Fruit fly (Drosophila melanogaster) whole organism, wandering third instar larva: Measurements from ENCODE around the gene daw.

Experiments used
- Abd-B ChIP-seq: fragments of >200 bp; optimal IDR thresholded peaks from 2 replicates; lab custom pipeline; 2017; ENCODE audit warnings: missing biosample characterization, missing genetic modification characterization
- CG32264 ChIP-seq: fragments of 200-800 bp; sonication (Bioruptor generic); optimal IDR thresholded peaks from 2 replicates; lab custom pipeline; 2016; ENCODE audit warnings: missing biosample characterization, missing genetic modification characterization
- CG9705 ChIP-seq: fragments of 200-800 bp; sonication (Bioruptor generic); optimal IDR thresholded peaks from 2 replicates; lab custom pipeline; 2018; ENCODE audit warnings: missing biosample characterization, mild to moderate bottlenecking, missing genetic modification characterization
- CrebA ChIP-seq: fragments of 200-800 bp; sonication (Bioruptor generic); optimal IDR thresholded peaks from 2 replicates; lab custom pipeline; 2016; ENCODE audit warnings: missing biosample characterization, mild to moderate bottlenecking, missing genetic modification characterization, borderline replicate concordance
- Dfd ChIP-seq: fragments of >200 bp; optimal IDR thresholded peaks from 2 replicates; lab custom pipeline; 2017; ENCODE audit warnings: missing biosample characterization, missing genetic modification characterization
- Dif ChIP-seq: fragments of 200-275, 200-300 bp; sonication (Bioruptor generic); optimal IDR thresholded peaks from 2 replicates; lab custom pipeline; 2018; ENCODE audit warnings: missing biosample characterization, missing genetic modification characterization; ENCODE audit not compliant: partially characterized antibody
- GATAd ChIP-seq: sonication (Bioruptor generic); optimal IDR thresholded peaks from 2 replicates; lab custom pipeline; 2016; ENCODE audit warnings: missing biosample characterization, missing genetic modification characterization
- HLH106 ChIP-seq: fragments of 200-800 bp; optimal IDR thresholded peaks from 3 replicates; lab custom pipeline; 2019; ENCODE audit warnings: missing biosample characterization, mild to moderate bottlenecking, missing genetic modification characterization, moderate library complexity
- Hnf4 ChIP-seq: fragments of 200-800 bp; sonication (Bioruptor generic); optimal IDR thresholded peaks from 2 replicates; lab custom pipeline; 2016; ENCODE audit warnings: missing biosample characterization, mild to moderate bottlenecking, missing genetic modification characterization
- Hr78 ChIP-seq: fragments of >200 bp; optimal IDR thresholded peaks from 2 replicates; lab custom pipeline; 2017; ENCODE audit warnings: missing biosample characterization, missing genetic modification characterization
- Hr83 ChIP-seq: fragments of 200-300 bp; sonication (Bioruptor generic); optimal IDR thresholded peaks from 2 replicates; lab custom pipeline; 2016; ENCODE audit warnings: missing biosample characterization, mild to moderate bottlenecking, missing genetic modification characterization, moderate library complexity; ENCODE audit not compliant: poor library complexity, severe bottlenecking
- Jra ChIP-seq: sonication (Bioruptor generic); optimal IDR thresholded peaks from 2 replicates; lab custom pipeline; 2016; ENCODE audit warnings: missing biosample characterization, missing genetic modification characterization
- Mio ChIP-seq: sonication (Bioruptor generic); optimal IDR thresholded peaks from 2 replicates; lab custom pipeline; 2016; ENCODE audit warnings: missing biosample characterization, missing genetic modification characterization
- Myc ChIP-seq: fragments of >200 bp; optimal IDR thresholded peaks from 2 replicates; lab custom pipeline; 2017
- N ChIP-seq: fragments of >200 bp; optimal IDR thresholded peaks from 2 replicates; lab custom pipeline; 2018; ENCODE audit warnings: missing biosample characterization, missing external identifiers, missing genetic modification characterization
- OdsH ChIP-seq: fragments of 200-800 bp; sonication (Bioruptor generic); optimal IDR thresholded peaks from 2 replicates; lab custom pipeline; 2016; ENCODE audit warnings: missing biosample characterization, mild to moderate bottlenecking, missing genetic modification characterization
- Rel ChIP-seq, 2 experiments: fragments of 200-800 bp; sonication (Bioruptor generic) in 1 of 2; optimal IDR thresholded peaks; 2 replicates in 1 of 2; 3 replicates in 1 of 2; lab custom pipeline; 2016 to 2019; ENCODE audit warnings: mild to moderate bottlenecking in 2 of 2, missing biosample characterization in 2 of 2, missing genetic modification characterization in 2 of 2, moderate library complexity in 1 of 2
- Sp1 ChIP-seq: fragments of 200-800 bp; sonication (Bioruptor generic); optimal IDR thresholded peaks from 3 replicates; lab custom pipeline; 2019; ENCODE audit warnings: missing biosample characterization, mild to moderate bottlenecking, missing genetic modification characterization, moderate library complexity
- Vsx2 ChIP-seq: fragments of 200-300, 225-300 bp; sonication (Bioruptor generic); optimal IDR thresholded peaks from 2 replicates; lab custom pipeline; 2018; ENCODE audit warnings: missing biosample characterization, missing genetic modification characterization; ENCODE audit not compliant: partially characterized antibody
- br ChIP-seq: fragments of 200-800 bp; sonication (Bioruptor generic); optimal IDR thresholded peaks from 2 replicates; lab custom pipeline; 2016; ENCODE audit warnings: missing biosample characterization, missing genetic modification characterization
- brk ChIP-seq: fragments of 200-800 bp; sonication (Bioruptor generic); optimal IDR thresholded peaks from 2 replicates; lab custom pipeline; 2016; ENCODE audit warnings: missing biosample characterization, mild to moderate bottlenecking, missing genetic modification characterization
- dl ChIP-seq, 2 experiments: fragments of 175-275, 200-275 bp in 1 of 2; fragments of 200-275 bp in 1 of 2; sonication (Bioruptor generic); optimal IDR thresholded peaks; lab custom pipeline; 2018; ENCODE audit warnings: mild to moderate bottlenecking in 2 of 2, missing biosample characterization in 2 of 2, missing genetic modification characterization in 2 of 2, moderate library complexity in 2 of 2; ENCODE audit not compliant: partially characterized antibody in 2 of 2, insufficient read depth in 1 of 2
- dmrt93B ChIP-seq: fragments of 200-800 bp; sonication (Bioruptor generic); optimal IDR thresholded peaks from 2 replicates; lab custom pipeline; 2018; ENCODE audit warnings: missing biosample characterization, mild to moderate bottlenecking, missing genetic modification characterization
- dsf ChIP-seq: sonication (Bioruptor generic); optimal IDR thresholded peaks from 2 replicates; lab custom pipeline; 2016; ENCODE audit warnings: missing biosample characterization, missing genetic modification characterization, borderline replicate concordance
- ey ChIP-seq: fragments of 200-800 bp; sonication (Bioruptor generic); optimal IDR thresholded peaks from 2 replicates; lab custom pipeline; 2016; ENCODE audit warnings: missing biosample characterization, missing genetic modification characterization
- foxo ChIP-seq, 2 experiments: fragments of 200-800 bp; sonication (Bioruptor generic); optimal IDR thresholded peaks; 2 replicates in 1 of 2; 3 replicates in 1 of 2; lab custom pipeline; 2016 to 2017; ENCODE audit warnings: missing biosample characterization in 2 of 2, missing genetic modification characterization in 2 of 2
- fru ChIP-seq: fragments of 200-800 bp; sonication (Bioruptor generic); optimal IDR thresholded peaks from 3 replicates; lab custom pipeline; 2016; ENCODE audit warnings: missing biosample characterization, mild to moderate bottlenecking, missing genetic modification characterization
- h ChIP-seq: fragments of 200-800 bp; sonication (Bioruptor generic); optimal IDR thresholded peaks from 3 replicates; lab custom pipeline; 2016; ENCODE audit warnings: missing biosample characterization, mild to moderate bottlenecking, missing genetic modification characterization
- jim ChIP-seq: fragments of 175-275, 200-325 bp; sonication (Bioruptor generic); optimal IDR thresholded peaks from 2 replicates; lab custom pipeline; 2016; ENCODE audit warnings: missing biosample characterization, mild to moderate bottlenecking, missing genetic modification characterization
- lola ChIP-seq: fragments of >200 bp; optimal IDR thresholded peaks from 2 replicates; lab custom pipeline; 2017; ENCODE audit warnings: missing biosample characterization, missing genetic modification characterization
- pan ChIP-seq: fragments of >200 bp; optimal IDR thresholded peaks from 2 replicates; lab custom pipeline; 2017
- psq ChIP-seq: fragments of 200-800 bp; sonication (Bioruptor generic); optimal IDR thresholded peaks from 3 replicates; lab custom pipeline; 2017; ENCODE audit warnings: missing biosample characterization, mild to moderate bottlenecking, missing genetic modification characterization, moderate library complexity
- rgr ChIP-seq: fragments of 200-800 bp; sonication (Bioruptor generic); optimal IDR thresholded peaks from 3 replicates; lab custom pipeline; 2016; ENCODE audit warnings: missing biosample characterization, mild to moderate bottlenecking, missing genetic modification characterization
- sage ChIP-seq: fragments of 200-800 bp; sonication (Bioruptor generic); optimal IDR thresholded peaks from 2 replicates; lab custom pipeline; 2016; ENCODE audit warnings: missing biosample characterization, mild to moderate bottlenecking, missing genetic modification characterization
- sv ChIP-seq: fragments of 200-800 bp; sonication (Bioruptor generic); optimal IDR thresholded peaks from 3 replicates; lab custom pipeline; 2016; ENCODE audit warnings: missing biosample characterization, missing genetic modification characterization
- tai ChIP-seq: sonication (Bioruptor generic); optimal IDR thresholded peaks from 2 replicates; lab custom pipeline; 2016; ENCODE audit warnings: missing biosample characterization, missing genetic modification characterization
- usp ChIP-seq: fragments of >200 bp; optimal IDR thresholded peaks from 2 replicates; lab custom pipeline; 2017; ENCODE audit warnings: missing biosample characterization, missing genetic modification characterization
- woc ChIP-seq: sonication (Bioruptor generic); optimal IDR thresholded peaks from 2 replicates; lab custom pipeline; 2016; ENCODE audit warnings: missing biosample characterization, mild to moderate bottlenecking, missing genetic modification characterization

daw gene

dm6 chr2L:2765659-2766373 lies 39.2 kb upstream of the daw start, which contains the start of the genes Snx21 and aph-1:
Gene Snx21, minus strand, starts transcription at chr2L:2765665.
Gene aph-1, plus strand, starts transcription at chr2L:2766233.
- TF ChIP-seq Dfd (GFP tag; lab: Kevin White, UChicago) (no peak), fru (GFP tag; lab: Kevin White, UChicago) (peak; percentile 90), Dif (GFP tag; lab: Kevin White, UChicago) (no peak), N (GFP tag; lab: Kevin White, UChicago) (no peak), CrebA (no peak), dmrt93B (peak; percentile 82), jim (GFP tag; lab: Kevin White, UChicago) (peak; percentile 16), dl (GFP tag; optimal IDR thresholded peaks at IDR 0.05; lab: Kevin White, UChicago; ENCODE audit: insufficient read depth in 1 of 2, partially characterized antibody in 2 of 2) (no peak), Hr83 (GFP tag; lab: Kevin White, UChicago) (peak; percentile 66), dsf (GFP tag; lab: Kevin White, UChicago) (peak; percentile 67), br (GFP tag; lab: Kevin White, UChicago) (peak; percentile 87), Hr78 (no peak), CG32264 (GFP tag; lab: Kevin White, UChicago) (peak; percentile 66), sage (no peak), Mio (GFP tag; lab: Kevin White, UChicago) (peak; percentile 56), lola (no peak), sv (GFP tag; lab: Kevin White, UChicago) (peak; percentile 83), brk (GFP tag; lab: Kevin White, UChicago) (no peak), CG9705 (GFP tag; lab: Kevin White, UChicago) (peak; percentile 89), pan (no peak), Jra (GFP tag; lab: Kevin White, UChicago) (peak; percentile 69), tai (GFP tag; lab: Kevin White, UChicago) (no peak), usp (GFP tag; lab: Kevin White, UChicago) (no peak), Hnf4 (GFP tag; lab: Kevin White, UChicago) (peak; percentile 87), ey (GFP tag; lab: Kevin White, UChicago) (peak; percentile 90), OdsH (peak; percentile 89), rgr (GFP tag; lab: Kevin White, UChicago) (peak; percentile 91), h (GFP tag; lab: Kevin White, UChicago) (peak; percentile 88), GATAd (GFP tag; lab: Kevin White, UChicago) (no peak), Rel (GFP tag; optimal IDR thresholded peaks at IDR 0.05; lab: Kevin White, UChicago) (peak; percentile 91), Rel (tag; optimal IDR thresholded peaks at IDR 0.05; lab: Kevin White, UChicago) (peak; percentile 89), HLH106 (peak; percentile 94), foxo (GFP tag; optimal IDR thresholded peaks at IDR 0.05; lab: Kevin White, UChicago) (peak in 1 of 2 experiments; percentile 93), Myc (lab: Kevin White, UChicago) (peak; percentile 34), Abd-B (no peak), Vsx2 (GFP tag; lab: Kevin White, UChicago) (no peak), woc (GFP tag; lab: Kevin White, UChicago) (peak; percentile 98), Sp1 (peak; percentile 93), psq (GFP tag; lab: Kevin White, UChicago) (peak; percentile 85)
- TF ChIP-seq, all 38 proteins: peak for 23

dm6 chr2L:2767627-2768026 lies 37.4 kb upstream of the daw start, which contains the start of the genes Taf10b and Taf10:
Gene Taf10b, minus strand, starts transcription at chr2L:2767845.
Gene Taf10, plus strand, starts transcription at chr2L:2767890.
- TF ChIP-seq Rel (GFP tag; optimal IDR thresholded peaks at IDR 0.05; lab: Kevin White, UChicago) (no peak), Rel (tag; optimal IDR thresholded peaks at IDR 0.05; lab: Kevin White, UChicago) (peak; percentile 41), OdsH (no peak), Vsx2 (GFP tag; lab: Kevin White, UChicago) (no peak), N (GFP tag; lab: Kevin White, UChicago) (no peak), CrebA (no peak), dsf (GFP tag; lab: Kevin White, UChicago) (no peak), Hr83 (GFP tag; lab: Kevin White, UChicago) (peak; percentile 2), sage (no peak), jim (GFP tag; lab: Kevin White, UChicago) (no peak), tai (GFP tag; lab: Kevin White, UChicago) (no peak), h (GFP tag; lab: Kevin White, UChicago) (peak; percentile 4), foxo (GFP tag; optimal IDR thresholded peaks at IDR 0.05; lab: Kevin White, UChicago) (no peak), Sp1 (peak; percentile 18), dl (GFP tag; optimal IDR thresholded peaks at IDR 0.05; lab: Kevin White, UChicago; ENCODE audit: insufficient read depth in 1 of 2, partially characterized antibody in 2 of 2) (no peak), ey (GFP tag; lab: Kevin White, UChicago) (no peak), rgr (GFP tag; lab: Kevin White, UChicago) (peak; percentile 31), pan (no peak), Hnf4 (GFP tag; lab: Kevin White, UChicago) (no peak), Dfd (GFP tag; lab: Kevin White, UChicago) (no peak), CG9705 (GFP tag; lab: Kevin White, UChicago) (no peak)
